Worm (Caenorhabditis elegans): ENCODE data around the gene C29F4.3.
"Not testable (repeated sequence)": the region's sequence is repeated elsewhere in the genome, so short reads cannot be mapped to it uniquely, and the experiment has no call there.

The C29F4.3 gene

DNA sequence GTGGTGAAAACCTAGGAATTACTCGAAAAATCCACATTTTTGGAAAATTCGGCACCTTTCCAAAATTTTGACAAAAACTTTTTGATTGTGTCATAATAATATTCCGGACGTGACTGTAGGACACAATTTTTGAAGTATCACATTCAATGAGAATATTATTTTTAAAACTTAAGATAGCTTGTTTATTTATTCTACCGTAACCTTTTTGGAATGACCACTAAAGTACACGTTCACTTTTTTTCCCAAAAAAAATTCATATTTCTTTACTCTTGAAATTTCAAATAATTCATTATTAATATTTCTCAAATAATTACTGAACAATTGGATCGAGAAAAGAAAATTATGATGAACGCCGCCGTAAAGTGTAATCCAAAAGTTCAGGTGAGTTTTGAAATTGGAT, 16.6 kb downstream of the C29F4.3 start, which contains the start of gene R07H5.9:
Gene R07H5.9 (plus strand): TSS at position 301 of the 400 bp plus-strand sequence.
- TF ChIP-seq hlh-8 (tag; optimal IDR thresholded peaks at IDR 0.05), result no peak
- no peak for TF ChIP-seq nhr-11 (tag; optimal IDR thresholded peaks at IDR 0.05)
- TF ChIP-seq npax-4 (tag; optimal IDR thresholded peaks at IDR 0.05), result no peak
- no peak for TF ChIP-seq odd-2 (tag; optimal IDR thresholded peaks at IDR 0.05)
- TF ChIP-seq ceh-6 (GFP tag; optimal IDR thresholded peaks at IDR 0.05), result no peak
- TF ChIP-seq sox-4 (tag; optimal IDR thresholded peaks at IDR 0.05), result no peak
- TF ChIP-seq unc-3 (GFP tag; conservative IDR thresholded peaks at IDR 0.05), result no peak
- no peak for TF ChIP-seq unc-3 (tag; optimal IDR thresholded peaks at IDR 0.05)
- no peak for TF ChIP-seq ceh-45 (GFP tag; IDR thresholded peaks at IDR 0.05)
- no peak for TF ChIP-seq zip-5 (tag; optimal IDR thresholded peaks at IDR 0.05)
- TF ChIP-seq ceh-34 (tag; optimal IDR thresholded peaks at IDR 0.05), result no peak
- TF ChIP-seq tbx-2 (tag; optimal IDR thresholded peaks at IDR 0.05), result no peak

DNA sequence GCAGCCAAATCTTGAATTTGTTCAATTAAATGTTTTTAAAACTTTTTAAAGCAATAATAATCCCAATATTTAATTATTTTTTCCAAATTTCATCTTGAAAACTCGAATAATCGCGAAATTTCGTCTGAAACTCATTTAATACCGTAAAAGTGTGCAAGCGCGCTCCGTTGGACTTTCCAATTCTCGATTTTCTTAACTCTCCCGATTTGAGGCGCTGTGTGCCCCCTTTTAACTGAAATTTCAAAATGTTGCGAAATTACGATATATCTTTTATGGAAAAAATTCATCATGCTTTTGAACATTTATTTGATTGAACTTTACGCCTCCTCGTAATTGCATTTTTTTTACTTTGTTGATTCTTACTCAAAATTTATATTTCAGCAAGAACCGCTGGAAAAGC, 21.4 kb downstream of the C29F4.3 start, which contains the start of gene R07H5.11:
Gene R07H5.11 (plus strand): TSS at position 380 of the 400 bp plus-strand sequence.
- not testable (repeated sequence) for TF ChIP-seq ttx-3 (tag; optimal IDR thresholded peaks at IDR 0.05); hlh-15 (tag; optimal IDR thresholded peaks at IDR 0.05); K09A11.1 (tag; optimal IDR thresholded peaks at IDR 0.05; ENCODE audit: insufficient read depth)

DNA sequence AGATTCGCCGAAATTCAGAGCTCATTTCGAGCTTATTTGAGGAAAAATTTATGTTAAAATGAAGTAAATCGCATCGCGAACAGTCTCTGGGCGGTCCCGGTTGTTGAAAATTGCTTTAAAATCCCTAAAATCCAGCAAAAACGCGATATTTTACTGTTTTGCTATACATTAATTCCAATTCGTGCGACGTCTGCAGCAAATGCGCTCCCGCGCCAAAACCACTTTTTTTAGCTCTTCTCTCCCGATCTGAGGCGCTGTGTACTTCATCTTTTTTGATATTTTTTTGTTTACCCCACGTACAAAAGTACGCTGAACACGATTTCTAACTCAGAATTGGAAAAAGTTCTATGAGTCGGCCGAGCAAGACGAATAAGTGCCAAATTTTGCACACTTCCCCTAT, 24.8 kb downstream of the C29F4.3 start, which contains the start of gene R07H5.16:
Gene R07H5.16 (plus strand): TSS at position 348 of the 400 bp plus-strand sequence.
- TF ChIP-seq ceh-31 (tag; optimal IDR thresholded peaks at IDR 0.05), result peak; percentile 12

DNA sequence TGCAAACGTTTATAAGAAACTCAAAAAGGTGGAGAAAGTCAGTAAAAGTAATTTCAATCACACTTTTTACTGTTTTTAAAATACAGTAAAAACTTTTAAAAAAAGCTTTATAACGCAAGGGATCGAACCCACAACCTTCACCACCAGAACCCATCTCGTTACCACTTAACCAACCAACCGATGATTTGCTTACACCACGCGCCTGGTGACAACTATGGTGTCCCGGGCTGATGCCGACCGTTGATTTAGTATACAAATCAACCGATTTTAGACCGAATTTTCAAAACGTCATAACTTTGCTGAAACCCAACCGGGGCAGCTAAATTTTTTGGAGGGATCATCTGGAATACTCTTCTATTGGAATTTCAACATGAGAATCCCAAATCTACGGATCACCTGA, 26.9 kb downstream of the C29F4.3 start:
- peak; percentile 22; the same call in 1 of the 2 replicates for TF ChIP-seq sox-2 (GFP tag; IDR thresholded peaks at IDR 0.05)

DNA sequence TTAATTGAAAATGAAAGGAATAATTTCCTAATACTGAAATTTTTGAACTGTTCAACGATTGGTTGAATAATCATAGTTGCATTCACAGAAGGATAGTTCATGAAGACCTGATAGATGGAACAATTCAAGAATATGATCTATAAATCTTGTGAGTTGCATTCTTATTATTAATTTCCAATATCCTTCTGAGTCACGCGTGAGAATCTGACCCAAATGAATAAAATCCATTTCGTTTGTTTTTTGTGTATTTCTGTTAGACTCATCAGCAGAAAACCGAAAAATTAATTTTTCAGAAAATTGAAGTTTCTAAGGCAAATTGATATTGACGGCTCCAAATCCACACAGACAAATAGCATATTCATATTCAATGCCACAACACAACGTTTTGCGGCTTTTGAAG, 34.4 kb downstream of the C29F4.3 start, which contains the start of gene fbxb-79:
Gene fbxb-79 (minus strand): TSS at position 101 of the 400 bp plus-strand sequence.
- TF ChIP-seq nfya-1 (tag; optimal IDR thresholded peaks at IDR 0.05) (no peak), hlh-6 (tag; optimal IDR thresholded peaks at IDR 0.05) (no peak)

- TF ChIP-seq che-1 (tag; optimal IDR thresholded peaks at IDR 0.05), result no peak
- TF ChIP-seq odd-2 (tag; optimal IDR thresholded peaks at IDR 0.05), result no peak
- TF ChIP-seq T23F11.4 (GFP tag; optimal IDR thresholded peaks at IDR 0.05), result no peak
- no peak for TF ChIP-seq nfya-1 (tag; optimal IDR thresholded peaks at IDR 0.05)
- no peak for TF ChIP-seq ets-4 (tag; optimal IDR thresholded peaks at IDR 0.05)
- no peak for TF ChIP-seq dve-1 (tag; optimal IDR thresholded peaks at IDR 0.05)
- TF ChIP-seq pag-3 (tag; optimal IDR thresholded peaks at IDR 0.05; ENCODE audit: borderline replicate concordance), result no peak
- TF ChIP-seq ceh-6 (GFP tag; optimal IDR thresholded peaks at IDR 0.05), result no peak
- no peak for TF ChIP-seq hlh-30 (tag; optimal IDR thresholded peaks at IDR 0.05; ENCODE audit: insufficient read depth)
- TF ChIP-seq ceh-18 (tag; optimal IDR thresholded peaks at IDR 0.05), result no peak
- TF ChIP-seq ttx-3 (tag; optimal IDR thresholded peaks at IDR 0.05), result no peak
- no peak for TF ChIP-seq lin-11 (tag; optimal IDR thresholded peaks at IDR 0.05)
- no peak for TF ChIP-seq syd-9 (tag; optimal IDR thresholded peaks at IDR 0.05)
- TF ChIP-seq lim-6 (tag; optimal IDR thresholded peaks at IDR 0.05), result no peak
- no peak for TF ChIP-seq elt-4 (tag; optimal IDR thresholded peaks at IDR 0.05)
- TF ChIP-seq ceh-14 (tag; optimal IDR thresholded peaks at IDR 0.05), result no peak
These were observed 37.0 kb downstream of the C29F4.3 start, which contains the start of gene sdz-27 for ce11 chrIV:11186729-11187128. Gene sdz-27, plus strand, starts transcription at chrIV:11187029.

Data from whole organism, late embryonic.